Worm (Caenorhabditis elegans): ENCODE data around the gene C28A5.2.

Gene C28A5.2

ce11 chrIII:4413099-4413498 lies 26.2 kb downstream of the C28A5.2 start, which contains the start of gene mpc-1:
Gene mpc-1, plus strand, starts transcription at chrIII:4413457.
- TF ChIP-seq nhr-12 (tag; optimal IDR thresholded peaks at IDR 0.05) (no peak), ceh-16 (tag; optimal IDR thresholded peaks at IDR 0.05) (no peak), egl-5 (tag; optimal IDR thresholded peaks at IDR 0.05) (no peak), pqm-1 (tag; optimal IDR thresholded peaks at IDR 0.05) (peak; percentile 95), lin-39 (tag; optimal IDR thresholded peaks at IDR 0.05) (no peak), skn-1 (tag; optimal IDR thresholded peaks at IDR 0.05) (peak; percentile 48), ama-1 (optimal IDR thresholded peaks at IDR 0.05) (no peak), nfya-1 (tag; optimal IDR thresholded peaks at IDR 0.05; ENCODE audit: insufficient read depth) (no peak), nhr-237 (tag; optimal IDR thresholded peaks at IDR 0.05) (no peak), ZK546.5 (tag; optimal IDR thresholded peaks at IDR 0.05) (no peak), snpc-4 (tag; optimal IDR thresholded peaks at IDR 0.05) (peak; percentile 57), tbx-2 (tag; optimal IDR thresholded peaks at IDR 0.05) (no peak), ceh-28 (tag; optimal IDR thresholded peaks at IDR 0.05) (peak; percentile 19), mdl-1 (tag; optimal IDR thresholded peaks at IDR 0.05) (no peak), lin-15B (tag; optimal IDR thresholded peaks at IDR 0.05) (no peak), elt-3 (tag; optimal IDR thresholded peaks at IDR 0.05) (peak in 2 of 3 experiments; percentile 68 to 80), jun-1 (tag; optimal IDR thresholded peaks at IDR 0.05) (peak; percentile 51), R02D3.7 (tag; optimal IDR thresholded peaks at IDR 0.05) (no peak), ceh-82 (tag; optimal IDR thresholded peaks at IDR 0.05) (no peak), elt-2 (tag; optimal IDR thresholded peaks at IDR 0.05) (peak; percentile 89), nhr-25 (tag; optimal IDR thresholded peaks at IDR 0.05) (no peak), nhr-11 (tag; optimal IDR thresholded peaks at IDR 0.05) (no peak), pha-4 (tag; optimal IDR thresholded peaks at IDR 0.05) (peak; percentile 64), hmg-11 (tag; optimal IDR thresholded peaks at IDR 0.05) (no peak)

- peak; percentile 72 for TF ChIP-seq snpc-4 (tag; optimal IDR thresholded peaks at IDR 0.05)
- TF ChIP-seq pqm-1 (tag; optimal IDR thresholded peaks at IDR 0.05): peak; percentile 10
- TF ChIP-seq lin-15B (tag; optimal IDR thresholded peaks at IDR 0.05): peak; percentile 8
- TF ChIP-seq nfya-1 (tag; optimal IDR thresholded peaks at IDR 0.05; ENCODE audit: insufficient read depth): peak; percentile 49
- TF ChIP-seq elt-2 (tag; optimal IDR thresholded peaks at IDR 0.05): peak; percentile 36
- peak; percentile 30 for TF ChIP-seq pha-4 (tag; optimal IDR thresholded peaks at IDR 0.05)
- TF ChIP-seq jun-1 (tag; optimal IDR thresholded peaks at IDR 0.05): peak; percentile 22
- no peak for TF ChIP-seq zag-1 (tag; optimal IDR thresholded peaks at IDR 0.05)
- no peak for TF ChIP-seq R02D3.7 (tag; optimal IDR thresholded peaks at IDR 0.05)
Measured at ce11 chrIII:4412108-4413009, 27.0 kb downstream of the C28A5.2 start.

- no peak for TF ChIP-seq sea-2 (GFP tag; optimal IDR thresholded peaks at IDR 0.05)
- TF ChIP-seq nhr-237 (tag; optimal IDR thresholded peaks at IDR 0.05): no peak
- no peak for TF ChIP-seq nhr-76 (tag; optimal IDR thresholded peaks at IDR 0.05)
- TF ChIP-seq ceh-28 (tag; optimal IDR thresholded peaks at IDR 0.05): no peak
- no peak for TF ChIP-seq skn-1 (tag; optimal IDR thresholded peaks at IDR 0.05)
- TF ChIP-seq elt-1 (tag; optimal IDR thresholded peaks at IDR 0.05): no peak
- no peak for TF ChIP-seq ceh-82 (tag; optimal IDR thresholded peaks at IDR 0.05)
- TF ChIP-seq nhr-67 (tag; optimal IDR thresholded peaks at IDR 0.05): no peak
- no peak for TF ChIP-seq ama-1 (optimal IDR thresholded peaks at IDR 0.05)
- no peak for TF ChIP-seq mdl-1 (tag; optimal IDR thresholded peaks at IDR 0.05)
- TF ChIP-seq pha-4 (tag; optimal IDR thresholded peaks at IDR 0.05): no peak
- no peak for TF ChIP-seq lin-39 (tag; optimal IDR thresholded peaks at IDR 0.05)
- TF ChIP-seq ZK546.5 (tag; optimal IDR thresholded peaks at IDR 0.05): no peak
- TF ChIP-seq nhr-12 (tag; optimal IDR thresholded peaks at IDR 0.05): no peak
- TF ChIP-seq aly-2 (tag; optimal IDR thresholded peaks at IDR 0.05): no peak
Measured at ce11 chrIII:4408251-4408650, 31.1 kb downstream of the C28A5.2 start, which contains the start of gene gpch-1. Gene gpch-1, plus strand, starts transcription at chrIII:4408551.

- TF ChIP-seq lin-15B (tag; optimal IDR thresholded peaks at IDR 0.05) (no peak), R02D3.7 (tag; optimal IDR thresholded peaks at IDR 0.05) (no peak), snpc-4 (tag; optimal IDR thresholded peaks at IDR 0.05) (no peak), fkh-2 (tag; optimal IDR thresholded peaks at IDR 0.05) (no peak), nhr-28 (tag; optimal IDR thresholded peaks at IDR 0.05) (no peak), nhr-23 (tag; optimal IDR thresholded peaks at IDR 0.05) (no peak), lin-39 (tag; optimal IDR thresholded peaks at IDR 0.05) (no peak), nhr-77 (tag; optimal IDR thresholded peaks at IDR 0.05) (no peak), mml-1 (tag; optimal IDR thresholded peaks at IDR 0.05) (no peak), lsy-12 (tag; optimal IDR thresholded peaks at IDR 0.05) (no peak), ceh-82 (tag; optimal IDR thresholded peaks at IDR 0.05) (no peak), skn-1 (tag; optimal IDR thresholded peaks at IDR 0.05) (no peak), ZK546.5 (tag; optimal IDR thresholded peaks at IDR 0.05) (no peak), hmg-11 (tag; optimal IDR thresholded peaks at IDR 0.05) (no peak), pha-4 (tag; optimal IDR thresholded peaks at IDR 0.05) (no peak), nfya-1 (tag; optimal IDR thresholded peaks at IDR 0.05; ENCODE audit: insufficient read depth) (no peak), nhr-67 (tag; optimal IDR thresholded peaks at IDR 0.05) (no peak)
Measured at ce11 chrIII:4407144-4407543, 32.2 kb downstream of the C28A5.2 start, which contains the start of gene prdx-3. Gene prdx-3, plus strand, starts transcription at chrIII:4407444.
